Worm (Caenorhabditis elegans) whole organism, L4 larva: ENCODE data around the gene C56E10.3.

ENCODE experiments used
- F10B5.3 ChIP-seq: sonication (generic microtip); optimal IDR thresholded peaks from 2 replicates; lab custom pipeline; 2016; ENCODE audit warnings: mild to moderate bottlenecking, missing genetic modification characterization, missing compliant biosample characterization
- F26F4.8 ChIP-seq: fragments of 200-800 bp; sonication (Bioruptor generic); conservative IDR thresholded peaks from 2 replicates; pipeline ENCODE4 v1.3.6; 2022; ENCODE audit warnings: missing genetic modification characterization, missing compliant biosample characterization
- F49E8.2 ChIP-seq: sonication (generic microtip); optimal IDR thresholded peaks from 2 replicates; lab custom pipeline; 2016; ENCODE audit warnings: missing compliant biosample characterization, mild to moderate bottlenecking, missing genetic modification characterization, borderline replicate concordance
- Y5F2A.4 ChIP-seq: fragments of 200-800 bp; sonication (Bioruptor generic); optimal IDR thresholded peaks from 2 replicates; lab custom pipeline; 2018; ENCODE audit warnings: mild to moderate bottlenecking, missing genetic modification characterization, missing compliant biosample characterization
- Y75B8A.6 ChIP-seq: fragments of 200-800 bp; sonication (Bioruptor generic); IDR thresholded peaks from 2 replicates; pipeline ENCODE4 v1.3.6; 2022; ENCODE audit warnings: missing genetic modification reagents, missing genetic modification characterization, missing compliant biosample characterization
- ZK546.5 ChIP-seq, 2 experiments: sonication (generic microtip); optimal IDR thresholded peaks; 2 replicates each; lab custom pipeline; 2017; ENCODE audit warnings: missing biosample characterization in 2 of 2, missing genetic modification characterization in 2 of 2
- aha-1 ChIP-seq: fragments of 150-350 bp; peaks from one replicate; lab custom pipeline; 2014; ENCODE audit warnings: missing biosample characterization, missing genetic modification characterization
- arid-1 ChIP-seq: fragments of 200-800 bp; sonication (Bioruptor generic); conservative IDR thresholded peaks from 2 replicates; pipeline ENCODE4 v1.3.6; 2022; ENCODE audit warnings: missing genetic modification reagents, missing genetic modification characterization, missing compliant biosample characterization
- attf-4 ChIP-seq: sonication (generic microtip); optimal IDR thresholded peaks from 3 replicates; lab custom pipeline; 2017; ENCODE audit warnings: missing biosample characterization, missing genetic modification characterization
- ceh-82 ChIP-seq: sonication (generic microtip); optimal IDR thresholded peaks from 2 replicates; lab custom pipeline; 2017; ENCODE audit warnings: missing biosample characterization, missing genetic modification characterization
- ctbp-1 ChIP-seq: fragments of 200-800 bp; sonication (Bioruptor generic); IDR thresholded peaks from 2 replicates; pipeline ENCODE4 v1.3.6; 2022; ENCODE audit warnings: missing genetic modification reagents, missing genetic modification characterization, missing compliant biosample characterization
- daf-16 ChIP-seq, 3 experiments: sonication (generic microtip); optimal IDR thresholded peaks; 2 replicates each; lab custom pipeline; 2016 to 2017; ENCODE audit warnings: missing genetic modification characterization in 3 of 3, missing genetic modification reagents in 3 of 3, mild to moderate bottlenecking in 2 of 3, missing compliant biosample characterization in 2 of 3, missing biosample characterization in 1 of 3, moderate library complexity in 1 of 3
- dmd-6 ChIP-seq: fragments of 200-800 bp; sonication (Bioruptor generic); IDR thresholded peaks from 2 replicates; pipeline ENCODE4 v1.3.6; 2022; ENCODE audit warnings: missing genetic modification reagents, missing genetic modification characterization, missing compliant biosample characterization
- dmd-8 ChIP-seq: fragments of 200-800 bp; sonication (Bioruptor generic); IDR thresholded peaks from 2 replicates; pipeline ENCODE4 v1.3.6; 2022; ENCODE audit warnings: missing genetic modification characterization, missing compliant biosample characterization
- dmd-9 ChIP-seq: fragments of 200-800 bp; sonication (Bioruptor generic); IDR thresholded peaks from 2 replicates; pipeline ENCODE4 v1.3.6; 2022; ENCODE audit warnings: missing genetic modification reagents, missing genetic modification characterization, missing compliant biosample characterization
- duxl-1 ChIP-seq: sonication (generic microtip); optimal IDR thresholded peaks from 2 replicates; lab custom pipeline; 2016; ENCODE audit warnings: mild to moderate bottlenecking, missing genetic modification characterization, moderate library complexity, missing compliant biosample characterization; ENCODE audit not compliant: poor library complexity
- dve-1 ChIP-seq: sonication (generic microtip); optimal IDR thresholded peaks from 2 replicates; lab custom pipeline; 2017; ENCODE audit warnings: antibody characterized with exemption, mild to moderate bottlenecking, missing genetic modification characterization, missing compliant biosample characterization; ENCODE audit not compliant: insufficient read depth
- egl-27 ChIP-seq: sonication (generic microtip); optimal IDR thresholded peaks from 3 replicates; lab custom pipeline; 2017; ENCODE audit warnings: missing biosample characterization, missing genetic modification reagents, missing genetic modification characterization
- hlh-11 ChIP-seq: fragments of 200-800 bp; sonication (Bioruptor generic); optimal IDR thresholded peaks from 2 replicates; lab custom pipeline; 2018; ENCODE audit warnings: mild to moderate bottlenecking, missing genetic modification characterization, missing compliant biosample characterization
- lin-1 ChIP-seq: fragments of 200-800 bp; sonication (Bioruptor generic); IDR thresholded peaks from 2 replicates; pipeline ENCODE4 v1.3.6; 2022; ENCODE audit warnings: missing genetic modification reagents, missing genetic modification characterization, missing compliant biosample characterization
- lin-13 ChIP-seq: fragments of 150-350 bp; optimal IDR thresholded peaks from 2 replicates; lab custom pipeline; 2014; ENCODE audit warnings: missing biosample characterization, missing genetic modification reagents, missing genetic modification characterization
- lin-38 ChIP-seq: fragments of 200-800 bp; sonication (Bioruptor generic); IDR thresholded peaks from 2 replicates; pipeline ENCODE4 v1.3.6; 2022; ENCODE audit warnings: missing genetic modification reagents, missing genetic modification characterization, missing compliant biosample characterization
- lin-39 ChIP-seq: fragments of 150-350 bp; optimal IDR thresholded peaks from 2 replicates; lab custom pipeline; 2014; ENCODE audit warnings: missing biosample characterization, missing genetic modification reagents, missing genetic modification characterization
- madf-5 ChIP-seq, 2 experiments: fragments of 200-800 bp; sonication (Bioruptor generic); IDR thresholded peaks; 2 replicates each; pipeline ENCODE4 v1.3.6; 2022; ENCODE audit warnings: missing compliant biosample characterization in 2 of 2, missing genetic modification characterization in 2 of 2
- mdt-29 ChIP-seq: fragments of 200-800 bp; sonication (Bioruptor generic); IDR thresholded peaks from 2 replicates; pipeline ENCODE4 v1.3.6; 2022; ENCODE audit warnings: missing genetic modification reagents, missing genetic modification characterization, missing compliant biosample characterization
- nhr-111 ChIP-seq: fragments of 200-800 bp; sonication (Bioruptor generic); optimal IDR thresholded peaks from 2 replicates; lab custom pipeline; 2018; ENCODE audit warnings: mild to moderate bottlenecking, missing genetic modification characterization, missing compliant biosample characterization
- nhr-237 ChIP-seq: sonication (generic microtip); optimal IDR thresholded peaks from 2 replicates; lab custom pipeline; 2017; ENCODE audit warnings: missing biosample characterization, missing genetic modification characterization
- nhr-25 ChIP-seq: sonication (generic microtip); optimal IDR thresholded peaks from 2 replicates; lab custom pipeline; 2017; ENCODE audit warnings: missing genetic modification characterization, mild to moderate bottlenecking, missing compliant biosample characterization, antibody characterized with exemption, moderate library complexity, borderline replicate concordance; ENCODE audit not compliant: insufficient read depth
- nhr-28 ChIP-seq: fragments of 150-350 bp; optimal IDR thresholded peaks from 2 replicates; lab custom pipeline; 2014; ENCODE audit warnings: missing biosample characterization, missing genetic modification characterization
- nhr-41 ChIP-seq: fragments of 200-800 bp; sonication (Bioruptor generic); IDR thresholded peaks from 2 replicates; pipeline ENCODE4 v1.3.6; 2022; ENCODE audit warnings: missing genetic modification reagents, missing genetic modification characterization, missing compliant biosample characterization
- pha-4 ChIP-seq, 2 experiments: fragments of 150-350 bp in 1 of 2; fragments of 200-800 bp in 1 of 2; sonication (Bioruptor generic) in 1 of 2; IDR thresholded peaks in 1 of 2; optimal IDR thresholded peaks in 1 of 2; 2 replicates each; pipeline versions ENCODE4 v1.3.6 to Lab custom; 2014 to 2022; ENCODE audit warnings: missing genetic modification characterization in 2 of 2, missing genetic modification reagents in 2 of 2, missing biosample characterization in 1 of 2, missing compliant biosample characterization in 1 of 2
- pqm-1 ChIP-seq: sonication (generic microtip); optimal IDR thresholded peaks from 2 replicates; lab custom pipeline; 2017; ENCODE audit warnings: missing biosample characterization, missing genetic modification characterization
- set-16 ChIP-seq: fragments of 200-800 bp; sonication (Bioruptor generic); IDR thresholded peaks from 2 replicates; pipeline ENCODE4 v1.3.6; 2022; ENCODE audit warnings: missing genetic modification reagents, missing genetic modification characterization, missing compliant biosample characterization
- tag-97 ChIP-seq: fragments of 200-800 bp; sonication (Bioruptor generic); IDR thresholded peaks from 2 replicates; pipeline ENCODE4 v1.3.6; 2022; ENCODE audit warnings: missing genetic modification characterization, missing compliant biosample characterization
- unc-39 ChIP-seq: sonication (generic microtip); optimal IDR thresholded peaks from 2 replicates; lab custom pipeline; 2017; ENCODE audit warnings: missing biosample characterization, missing genetic modification characterization
- unc-62 ChIP-seq, 3 experiments: fragments of 150-350 bp in 1 of 3; sonication (generic microtip); optimal IDR thresholded peaks in 2 of 3; peaks in 1 of 3; 1 replicate in 1 of 3; 2 replicates in 2 of 3; lab custom pipeline; 2014 to 2017; ENCODE audit warnings: missing biosample characterization in 3 of 3, missing genetic modification characterization in 3 of 3, missing genetic modification reagents in 3 of 3, missing genotype in 1 of 3
- zag-1 ChIP-seq: fragments of 150-350 bp; optimal IDR thresholded peaks from 2 replicates; lab custom pipeline; 2014; ENCODE audit warnings: missing biosample characterization, missing genetic modification characterization
- zfp-3 ChIP-seq: fragments of 200-800 bp; sonication (Bioruptor generic); conservative IDR thresholded peaks from 2 replicates; pipeline ENCODE4 v1.3.6; 2022; ENCODE audit warnings: missing genetic modification reagents, missing genetic modification characterization, missing compliant biosample characterization

Gene C56E10.3

ce11 chrX:6656770-6657169 lies 11.3 kb downstream of the C56E10.3 start:
- TF ChIP-seq unc-62 (GFP tag; optimal IDR thresholded peaks at IDR 0.05 in 1 of 2; lab: Kevin White, UChicago) (peak in 1 of 2 experiments; percentile 44), unc-62 (tag; optimal IDR thresholded peaks at IDR 0.05; lab: Kevin White, UChicago) (no peak), unc-39 (tag; lab: Kevin White, UChicago) (no peak), Y75B8A.6 (GFP tag; lab: Robert Waterston, UW) (no peak), dmd-6 (GFP tag; lab: Robert Waterston, UW) (peak; percentile 32), daf-16 (GFP tag; optimal IDR thresholded peaks at IDR 0.05; lab: Kevin White, UChicago) (no peak), daf-16 (tag; optimal IDR thresholded peaks at IDR 0.05; lab: Kevin White, UChicago) (peak; percentile 40), attf-4 (tag; lab: Kevin White, UChicago) (no peak), pqm-1 (tag; lab: Kevin White, UChicago) (peak; percentile 55), nhr-28 (tag; lab: Kevin White, UChicago) (peak; percentile 4)
- TF ChIP-seq, all 104 proteins: peak for 5

- peak; percentile 42; the same call in 1 of the 2 replicates for TF ChIP-seq lin-1
- TF ChIP-seq aha-1 (tag; lab: Kevin White, UChicago), result peak; percentile 60
- TF ChIP-seq dmd-9 (GFP tag; lab: Robert Waterston, UW), result no peak
- TF ChIP-seq dve-1 (tag; lab: Kevin White, UChicago), result no peak
- no peak for TF ChIP-seq Y5F2A.4 (GFP tag; lab: Kevin White, UChicago)
- TF ChIP-seq unc-39 (tag; lab: Kevin White, UChicago), result no peak
- no peak for TF ChIP-seq ZK546.5 (tag; optimal IDR thresholded peaks at IDR 0.05; lab: Kevin White, UChicago)
- no peak for TF ChIP-seq zfp-3 (GFP tag; lab: Robert Waterston, UW)
- no peak for TF ChIP-seq unc-62 (GFP tag; optimal IDR thresholded peaks at IDR 0.05 in 1 of 2; lab: Kevin White, UChicago)
- TF ChIP-seq unc-62 (tag; optimal IDR thresholded peaks at IDR 0.05; lab: Kevin White, UChicago), result no peak
- TF ChIP-seq zag-1 (tag; lab: Kevin White, UChicago), result no peak
- no peak for TF ChIP-seq lin-39 (tag; lab: Kevin White, UChicago)
- no peak for TF ChIP-seq F26F4.8 (GFP tag; lab: Robert Waterston, UW)
- no peak for TF ChIP-seq daf-16 (GFP tag; optimal IDR thresholded peaks at IDR 0.05; lab: Kevin White, UChicago)
- peak; percentile 34 for TF ChIP-seq daf-16 (tag; optimal IDR thresholded peaks at IDR 0.05; lab: Kevin White, UChicago)
- no peak for TF ChIP-seq set-16
- no peak for TF ChIP-seq lin-13
- TF ChIP-seq arid-1, result no peak
- TF ChIP-seq F49E8.2, result no peak
- no peak for TF ChIP-seq egl-27
- no peak for TF ChIP-seq madf-5 (GFP tag; IDR thresholded peaks at IDR 0.05; lab: Robert Waterston, UW)
- TF ChIP-seq nhr-111 (GFP tag; lab: Kevin White, UChicago), result no peak
- no peak for TF ChIP-seq dmd-8
- no peak for TF ChIP-seq tag-97 (GFP tag; lab: Robert Waterston, UW)
- no peak for TF ChIP-seq lin-38 (GFP tag; lab: Robert Waterston, UW)
- no peak for TF ChIP-seq ctbp-1 (GFP tag; lab: Robert Waterston, UW)
- TF ChIP-seq dmd-6 (GFP tag; lab: Robert Waterston, UW), result peak; percentile 42; the same call in 1 of the 2 replicates
- TF ChIP-seq mdt-29 (GFP tag; lab: Robert Waterston, UW), result no peak
- peak; percentile 17 for TF ChIP-seq hlh-11
- no peak for TF ChIP-seq nhr-41 (GFP tag; lab: Robert Waterston, UW)
- no peak for TF ChIP-seq pha-4 (GFP tag; IDR thresholded peaks at IDR 0.05; lab: Robert Waterston, UW)
- TF ChIP-seq pha-4 (tag; optimal IDR thresholded peaks at IDR 0.05; lab: Kevin White, UChicago), result no peak
- TF ChIP-seq duxl-1, result no peak
- TF ChIP-seq nhr-237 (tag; lab: Kevin White, UChicago), result no peak
- TF ChIP-seq nhr-25 (tag; lab: Kevin White, UChicago), result no peak
- TF ChIP-seq F10B5.3 (tag; lab: Kevin White, UChicago), result no peak
- no peak for TF ChIP-seq ceh-82
- TF ChIP-seq, all 104 proteins: peak for 5
Observed at ce11 chrX:6662267-6662666, 16.8 kb downstream of the C56E10.3 start.
